Worm (Caenorhabditis elegans) whole organism, L1 larva: ENCODE results near the gene C05D12.7.

Experiments
- F16B12.6 ChIP-seq: fragments of 150-350 bp; optimal IDR thresholded peaks from 2 replicates; lab custom pipeline; 2014; ENCODE audit warnings: missing biosample characterization, missing genetic modification characterization
- nhr-77 ChIP-seq: fragments of 150-350 bp; optimal IDR thresholded peaks from 2 replicates; lab custom pipeline; 2014; ENCODE audit warnings: missing biosample characterization, missing genetic modification characterization

DNA sequence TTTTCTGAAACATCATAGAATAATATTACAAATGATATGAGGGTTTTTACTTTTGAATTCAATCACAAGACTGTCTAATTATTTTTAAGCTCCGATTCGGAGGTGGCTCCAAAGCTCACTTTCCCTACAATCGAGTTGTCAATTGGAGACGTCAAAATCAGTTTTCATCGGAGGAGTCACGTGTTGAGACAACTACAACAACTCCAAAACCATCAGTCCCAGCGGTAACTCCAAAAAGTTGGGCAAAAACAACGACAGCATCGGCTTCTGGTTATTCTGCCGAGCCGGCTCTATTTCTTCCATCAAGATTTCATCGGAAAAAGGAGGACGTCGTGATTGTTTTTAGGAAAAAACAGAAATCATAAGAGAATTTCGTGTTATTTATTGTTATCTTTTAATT lies 25.8 kb upstream of the C05D12.7 start:
- no peak for TF ChIP-seq F16B12.6 (tag; lab: Kevin White, UChicago)
- TF ChIP-seq nhr-77 = no peak
